Worm (Caenorhabditis elegans) whole organism, L1 larva: ENCODE results near the gene ZK1290.1.

Experiments
- blmp-1 ChIP-seq: fragments of 150-350 bp; optimal IDR thresholded peaks from 2 replicates; lab custom pipeline; 2014; ENCODE audit warnings: missing biosample characterization, missing genetic modification characterization
- ceh-82 ChIP-seq, 3 experiments: fragments of 150-350 bp in 1 of 3; sonication (generic microtip) in 2 of 3; optimal IDR thresholded peaks; 2 replicates each; lab custom pipeline; 2014 to 2017; ENCODE audit warnings: missing biosample characterization in 3 of 3, missing genetic modification characterization in 3 of 3
- efl-3 ChIP-seq: fragments of 200-800 bp; sonication (Bioruptor generic); optimal IDR thresholded peaks from 2 replicates; lab custom pipeline; 2018; ENCODE audit warnings: mild to moderate bottlenecking, missing genetic modification characterization, missing compliant biosample characterization
- fkh-10 ChIP-seq: sonication (generic microtip); optimal IDR thresholded peaks from 2 replicates; lab custom pipeline; 2017; ENCODE audit warnings: missing biosample characterization, missing genetic modification reagents, missing genetic modification characterization
- jun-1 ChIP-seq: fragments of 150-350 bp; optimal IDR thresholded peaks from 2 replicates; lab custom pipeline; 2014; ENCODE audit warnings: missing biosample characterization, missing genetic modification reagents, missing genetic modification characterization
- nhr-11 ChIP-seq: fragments of 150-350 bp; optimal IDR thresholded peaks from 2 replicates; lab custom pipeline; 2014; ENCODE audit warnings: missing biosample characterization, missing genetic modification characterization
- nhr-12 ChIP-seq: sonication (generic microtip); optimal IDR thresholded peaks from 2 replicates; lab custom pipeline; 2017; ENCODE audit warnings: missing biosample characterization, missing genetic modification characterization
- nhr-28 ChIP-seq: fragments of 150-350 bp; optimal IDR thresholded peaks from 2 replicates; lab custom pipeline; 2014; ENCODE audit warnings: missing biosample characterization, missing genetic modification characterization
- pqm-1 ChIP-seq: sonication (generic microtip); optimal IDR thresholded peaks from 3 replicates; lab custom pipeline; 2017; ENCODE audit warnings: missing biosample characterization, missing genetic modification characterization
- rnt-1 ChIP-seq: sonication (generic microtip); optimal IDR thresholded peaks from 2 replicates; lab custom pipeline; 2016; ENCODE audit warnings: mild to moderate bottlenecking, missing genetic modification characterization, moderate library complexity, missing compliant biosample characterization
- snpc-4 ChIP-seq: fragments of 150-350 bp; optimal IDR thresholded peaks from 2 replicates; lab custom pipeline; 2014; ENCODE audit warnings: missing biosample characterization, missing genetic modification characterization
- sup-37 ChIP-seq: fragments of 200-800 bp; sonication (Bioruptor generic); optimal IDR thresholded peaks from 2 replicates; lab custom pipeline; 2018; ENCODE audit warnings: mild to moderate bottlenecking, missing genetic modification characterization, missing compliant biosample characterization

- no peak for TF ChIP-seq sup-37 (GFP tag; lab: Kevin White, UChicago)
- TF ChIP-seq nhr-28 (tag; lab: Kevin White, UChicago): no peak
- TF ChIP-seq ceh-82 (tag; optimal IDR thresholded peaks at IDR 0.05; lab: Kevin White, UChicago): no peak
- TF ChIP-seq jun-1: no peak
- no peak for TF ChIP-seq snpc-4 (tag; lab: Kevin White, UChicago)
- no peak for TF ChIP-seq efl-3 (GFP tag; lab: Kevin White, UChicago)
- no peak for TF ChIP-seq pqm-1 (tag; lab: Kevin White, UChicago)
- no peak for TF ChIP-seq blmp-1 (tag; lab: Kevin White, UChicago)
- no peak for TF ChIP-seq fkh-10 (GFP tag; lab: Kevin White, UChicago)
- no peak for TF ChIP-seq rnt-1
- no peak for TF ChIP-seq nhr-12
- TF ChIP-seq nhr-11 (tag; lab: Kevin White, UChicago): no peak
Observed at ce11 chrII:7575614-7576013, 14.1 kb downstream of the ZK1290.1 start, which contains the start of gene F35D2.1.
